Fruit fly (Drosophila melanogaster): ENCODE data around the gene vrs.

vrs gene

dm6 chr3R:12406235-12407196 is 40.9 kb upstream of the vrs start, which contains the start of gene CG5167 (continued):
- no peak for TF ChIP-seq eve (GFP tag; optimal IDR thresholded peaks at IDR 0.05)
- peak; percentile 44 for TF ChIP-seq CG6765 (GFP tag; optimal IDR thresholded peaks at IDR 0.05)
- no peak for TF ChIP-seq sens-2 (GFP tag; IDR thresholded peaks at IDR 0.05)
- peak; percentile 61 for TF ChIP-seq CG8290 (GFP tag; optimal IDR thresholded peaks at IDR 0.05)
- peak in 1 of 2 experiments; percentile 29 for TF ChIP-seq CG8290 (tag; optimal IDR thresholded peaks at IDR 0.05)
- TF ChIP-seq CG33213 (GFP tag; optimal IDR thresholded peaks at IDR 0.05): no peak
- TF ChIP-seq CG7928 (GFP tag; optimal IDR thresholded peaks at IDR 0.05): no peak
- TF ChIP-seq CG11696 (GFP tag; IDR thresholded peaks at IDR 0.05): no peak
- TF ChIP-seq Vsx1 (GFP tag; optimal IDR thresholded peaks at IDR 0.05): peak; percentile 9
- no peak for TF ChIP-seq dan (GFP tag; IDR thresholded peaks at IDR 0.05)
- no peak for TF ChIP-seq ranshi (GFP tag; IDR thresholded peaks at IDR 0.05)
- no peak for TF ChIP-seq slp2 (GFP tag; optimal IDR thresholded peaks at IDR 0.05)
- no peak for TF ChIP-seq slou (GFP tag; optimal IDR thresholded peaks at IDR 0.05)
- no peak for TF ChIP-seq ken (GFP tag; IDR thresholded peaks at IDR 0.05)
- peak; percentile 58 for TF ChIP-seq CG18262 (tag; optimal IDR thresholded peaks at IDR 0.05)
- no peak for TF ChIP-seq CG12299 (tag; optimal IDR thresholded peaks at IDR 0.05)
- no peak for TF ChIP-seq org-1 (GFP tag; optimal IDR thresholded peaks at IDR 0.05)
- TF ChIP-seq sima (GFP tag; optimal IDR thresholded peaks at IDR 0.05): no peak
- TF ChIP-seq ac (GFP tag; optimal IDR thresholded peaks at IDR 0.05): no peak
- peak; percentile 25 for TF ChIP-seq CG10147 (GFP tag; optimal IDR thresholded peaks at IDR 0.05)
- no peak for TF ChIP-seq CG11247 (GFP tag; IDR thresholded peaks at IDR 0.05)
- peak; percentile 21; the same call in 1 of the 2 replicates for TF ChIP-seq MBD-R2 (GFP tag; IDR thresholded peaks at IDR 0.05)
- no peak for TF ChIP-seq Aef1 (GFP tag; IDR thresholded peaks at IDR 0.05)
- TF ChIP-seq hbn (GFP tag; IDR thresholded peaks at IDR 0.05; ENCODE audit: partially characterized antibody): 0 out of 2 replicates have a peak, but pooled peaks have one; percentile 17
- TF ChIP-seq so (GFP tag; IDR thresholded peaks at IDR 0.05): 0 out of 3 replicates have a peak, but pooled peaks have one; percentile 21
- peak; percentile 18 for TF ChIP-seq pho (GFP tag; optimal IDR thresholded peaks at IDR 0.05)
- TF ChIP-seq CG12104 (GFP tag; optimal IDR thresholded peaks at IDR 0.05): peak; percentile 36
- TF ChIP-seq dysf (GFP tag; IDR thresholded peaks at IDR 0.05): 0 out of 3 replicates have a peak, but pooled peaks have one; percentile 22
- TF ChIP-seq CG14965 (GFP tag; optimal IDR thresholded peaks at IDR 0.05; ENCODE audit: borderline replicate concordance): no peak
- TF ChIP-seq CG13296 (GFP tag; optimal IDR thresholded peaks at IDR 0.05): peak; percentile 31
- TF ChIP-seq CG2116 (GFP tag; optimal IDR thresholded peaks at IDR 0.05): peak; percentile 43
- TF ChIP-seq C15 (GFP tag; IDR thresholded peaks at IDR 0.05): no peak
- TF ChIP-seq sd (tag; optimal IDR thresholded peaks at IDR 0.05): no peak
- no peak for TF ChIP-seq Rfx (GFP tag; IDR thresholded peaks at IDR 0.05)
- no peak for TF ChIP-seq Bgb (GFP tag; IDR thresholded peaks at IDR 0.05; ENCODE audit: partially characterized antibody)
- peak in 1 of 2 experiments; percentile 16 for TF ChIP-seq Pdp1 (GFP tag; optimal IDR thresholded peaks at IDR 0.05)
- TF ChIP-seq Fer2 (tag; optimal IDR thresholded peaks at IDR 0.05): no peak
- TF ChIP-seq CG1832 (GFP tag; optimal IDR thresholded peaks at IDR 0.05): no peak
- peak; percentile 45 for TF ChIP-seq CoRest (tag; optimal IDR thresholded peaks at IDR 0.05)
- TF ChIP-seq tin (GFP tag; optimal IDR thresholded peaks at IDR 0.05): peak; percentile 18
- TF ChIP-seq vnd (GFP tag; IDR thresholded peaks at IDR 0.05; ENCODE audit: partially characterized antibody): no peak
- TF ChIP-seq Stat92E (GFP tag; optimal IDR thresholded peaks at IDR 0.05): no peak
- peak; percentile 35 for TF ChIP-seq Fer3 (tag; optimal IDR thresholded peaks at IDR 0.05)
- peak; percentile 35 for TF ChIP-seq corto (GFP tag; optimal IDR thresholded peaks at IDR 0.05)
- TF ChIP-seq Atf6 (GFP tag; IDR thresholded peaks at IDR 0.05): no peak
- no peak for TF ChIP-seq peb (GFP tag; IDR thresholded peaks at IDR 0.05)
- TF ChIP-seq Scr (GFP tag; IDR thresholded peaks at IDR 0.05; ENCODE audit: partially characterized antibody): no peak; the same call in 1 of the 2 replicates
- no peak for TF ChIP-seq CG1024 (GFP tag; IDR thresholded peaks at IDR 0.05)
